Fruit fly (Drosophila melanogaster): ENCODE measurements around the gene Pkc98E.

The Pkc98E gene

DNA sequence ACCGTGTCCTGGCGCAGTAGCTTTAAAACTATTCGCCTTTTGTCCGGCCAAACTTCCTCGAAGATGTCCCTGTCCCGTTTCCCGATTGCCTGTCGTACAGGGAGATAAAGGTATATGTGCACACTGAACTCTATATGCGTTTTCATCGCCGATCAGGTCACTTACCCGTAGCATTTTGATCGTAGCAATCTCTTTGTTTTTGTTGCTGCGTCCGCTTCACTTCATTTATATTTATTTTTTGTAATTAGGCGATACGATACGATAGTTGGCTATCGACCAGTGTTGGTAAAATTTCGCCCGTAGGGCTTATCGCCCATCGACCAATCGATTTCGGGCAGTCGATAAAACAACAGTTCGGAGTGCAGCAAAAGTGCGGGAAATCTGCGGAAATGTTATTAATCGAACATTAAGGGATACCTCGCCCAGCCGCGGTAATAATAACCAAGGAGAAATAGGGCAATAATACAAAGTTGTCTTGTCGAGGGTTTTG, 23.8 kb downstream of the Pkc98E start, which contains the start of the genes Cul5 and Bicra (continued):
- TF ChIP-seq CG4617 (GFP tag; optimal IDR thresholded peaks at IDR 0.05; ENCODE audit: borderline replicate concordance), result peak; percentile 98
- TF ChIP-seq CG4360 (GFP tag; IDR thresholded peaks at IDR 0.05), result peak; percentile 48; the same call in 1 of the 2 replicates
- TF ChIP-seq lbe (GFP tag; optimal IDR thresholded peaks at IDR 0.05), result peak; percentile 54
- TF ChIP-seq Pdp1 (GFP tag; optimal IDR thresholded peaks at IDR 0.05), result no peak
- TF ChIP-seq repo (GFP tag; optimal IDR thresholded peaks at IDR 0.05), result no peak
- TF ChIP-seq wor (GFP tag; IDR thresholded peaks at IDR 0.05), result no peak
- TF ChIP-seq hb (GFP tag; IDR thresholded peaks at IDR 0.05; ENCODE audit: partially characterized antibody), result peak; percentile 92
- TF ChIP-seq CG11560 (tag; IDR thresholded peaks at IDR 0.05), result no peak
- TF ChIP-seq CG12236 (GFP tag; optimal IDR thresholded peaks at IDR 0.05), result no peak
- TF ChIP-seq ato (GFP tag; IDR thresholded peaks at IDR 0.05; ENCODE audit: partially characterized antibody), result peak; percentile 96
- TF ChIP-seq Dip3 (GFP tag; optimal IDR thresholded peaks at IDR 0.05), result no peak
- TF ChIP-seq TFAM (GFP tag; optimal IDR thresholded peaks at IDR 0.05), result no peak
- TF ChIP-seq CG9876 (GFP tag; optimal IDR thresholded peaks at IDR 0.05), result no peak
- peak; percentile 32 for TF ChIP-seq CG15514 (GFP tag; optimal IDR thresholded peaks at IDR 0.05)
- TF ChIP-seq vfl (GFP tag; optimal IDR thresholded peaks at IDR 0.05), result no peak
- no peak for TF ChIP-seq CG12071 (GFP tag; optimal IDR thresholded peaks at IDR 0.05)
- no peak for TF ChIP-seq CG7839 (tag; optimal IDR thresholded peaks at IDR 0.05)
- peak; percentile 81; the same call in 2 of the 3 replicates for TF ChIP-seq Doc3 (GFP tag; IDR thresholded peaks at IDR 0.05; ENCODE audit: partially characterized antibody)
- TF ChIP-seq her (GFP tag; optimal IDR thresholded peaks at IDR 0.05), result peak; percentile 4
- TF ChIP-seq gcm2 (GFP tag; optimal IDR thresholded peaks at IDR 0.05), result no peak
- peak; percentile 91 for TF ChIP-seq YL-1 (GFP tag; optimal IDR thresholded peaks at IDR 0.05)
- TF ChIP-seq klu (GFP tag; IDR thresholded peaks at IDR 0.05), result no peak
- no peak for TF ChIP-seq CG17361 (GFP tag; IDR thresholded peaks at IDR 0.05)
- peak; percentile 84; the same call in 2 of the 3 replicates for TF ChIP-seq knrl (GFP tag; IDR thresholded peaks at IDR 0.05; ENCODE audit: partially characterized antibody)
- TF ChIP-seq CG2116 (GFP tag; optimal IDR thresholded peaks at IDR 0.05), result peak; percentile 63
- peak; percentile 26 for TF ChIP-seq Myb (GFP tag; optimal IDR thresholded peaks at IDR 0.05)
- peak; percentile 11; the same call in 1 of the 2 replicates for TF ChIP-seq CG6272 (GFP tag; IDR thresholded peaks at IDR 0.05)
- peak; percentile 87 for TF ChIP-seq hbn (GFP tag; IDR thresholded peaks at IDR 0.05; ENCODE audit: partially characterized antibody)
- TF ChIP-seq sim (GFP tag; IDR thresholded peaks at IDR 0.05), result no peak
- no peak for TF ChIP-seq Atf6 (GFP tag; IDR thresholded peaks at IDR 0.05)
- peak; percentile 93 for TF ChIP-seq Opbp (GFP tag; IDR thresholded peaks at IDR 0.05; ENCODE audit: partially characterized antibody)
- no peak for TF ChIP-seq E2f1 (GFP tag; IDR thresholded peaks at IDR 0.05)
- TF ChIP-seq Elba2 (GFP tag; optimal IDR thresholded peaks at IDR 0.05), result no peak
- TF ChIP-seq CG10543 (GFP tag; optimal IDR thresholded peaks at IDR 0.05), result no peak
- TF ChIP-seq CG9797 (GFP tag; optimal IDR thresholded peaks at IDR 0.05), result peak; percentile 21
- TF ChIP-seq wek (GFP tag; optimal IDR thresholded peaks at IDR 0.05), result peak; percentile 48
- TF ChIP-seq pum (GFP tag; optimal IDR thresholded peaks at IDR 0.05), result no peak
- TF ChIP-seq CG3163 (GFP tag; optimal IDR thresholded peaks at IDR 0.05), result no peak
- no peak for TF ChIP-seq z (GFP tag; IDR thresholded peaks at IDR 0.05)
- TF ChIP-seq CG11456 (GFP tag; IDR thresholded peaks at IDR 0.05), result peak; percentile 3; the same call in 1 of the 3 replicates
- peak; percentile 86 for TF ChIP-seq pzg (GFP tag; optimal IDR thresholded peaks at IDR 0.05)
- peak; percentile 84 for TF ChIP-seq Sin3A (optimal IDR thresholded peaks at IDR 0.05)
- no peak for TF ChIP-seq en (GFP tag; optimal IDR thresholded peaks at IDR 0.05)
- TF ChIP-seq MESR4 (GFP tag; optimal IDR thresholded peaks at IDR 0.05), result peak; percentile 94
- TF ChIP-seq gcm (GFP tag; optimal IDR thresholded peaks at IDR 0.05), result no peak
- TF ChIP-seq phol (tag; optimal IDR thresholded peaks at IDR 0.05), result no peak
- TF ChIP-seq zen2 (GFP tag; IDR thresholded peaks at IDR 0.05; ENCODE audit: partially characterized antibody), result peak; percentile 84; the same call in 2 of the 3 replicates
- TF ChIP-seq sens (GFP tag), result peak; percentile 4
- peak in 1 of 2 experiments; percentile 5 for TF ChIP-seq dpn (GFP tag; optimal IDR thresholded peaks at IDR 0.05)
- TF ChIP-seq Hey (tag; optimal IDR thresholded peaks at IDR 0.05), result no peak
